Fruit fly (Drosophila melanogaster): ENCODE data around the gene Amt.

Gene Amt

DNA sequence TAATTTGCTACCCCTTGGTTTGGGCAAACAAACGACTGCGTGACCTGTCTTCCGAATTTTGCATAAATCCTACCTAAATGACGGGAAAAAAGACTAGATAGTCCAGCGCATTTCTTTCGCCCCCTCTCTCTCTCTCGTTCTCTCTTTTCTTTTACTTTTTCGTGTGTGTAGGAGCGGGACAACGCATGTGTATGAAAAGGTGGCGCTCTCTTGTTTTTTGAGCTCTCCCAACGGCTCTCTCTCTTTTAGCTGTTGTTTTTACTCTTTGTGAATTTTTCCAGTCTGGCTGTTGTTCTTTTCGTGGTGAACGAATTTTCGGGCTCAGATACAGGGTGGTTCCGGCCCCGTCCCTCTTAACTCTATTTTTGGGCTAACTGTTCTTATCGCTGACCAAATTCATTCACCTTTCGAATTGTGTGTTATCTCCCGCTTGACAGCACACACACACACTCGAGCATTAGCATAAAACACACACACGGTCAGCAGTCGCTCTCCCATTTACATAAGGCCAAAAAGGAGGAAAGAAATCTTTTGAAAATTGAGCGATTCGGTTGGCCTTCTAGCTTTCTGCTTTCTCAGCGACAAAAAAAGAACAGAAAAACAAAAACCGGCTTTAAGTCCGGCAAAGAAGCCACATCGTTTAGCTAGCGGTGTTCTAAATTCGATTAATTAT is 42.8 kb upstream of the Amt start (continued):
- TF ChIP-seq TFAM (GFP tag; optimal IDR thresholded peaks at IDR 0.05) (no peak), stc (GFP tag; IDR thresholded peaks at IDR 0.05) (no peak), pros (GFP tag; optimal IDR thresholded peaks at IDR 0.05) (peak; percentile 91), CG6854 (GFP tag; optimal IDR thresholded peaks at IDR 0.05) (no peak), CG31441 (GFP tag; IDR thresholded peaks at IDR 0.05) (no peak), B-H2 (GFP tag; optimal IDR thresholded peaks at IDR 0.05) (no peak), oc (tag; optimal IDR thresholded peaks at IDR 0.05) (no peak), HLH4C (GFP tag; IDR thresholded peaks at IDR 0.05; ENCODE audit: partially characterized antibody) (no peak), peb (GFP tag; IDR thresholded peaks at IDR 0.05) (no peak), Oli (tag; optimal IDR thresholded peaks at IDR 0.05) (no peak), CG14050 (GFP tag; IDR thresholded peaks at IDR 0.05) (no peak), Pdp1 (GFP tag; optimal IDR thresholded peaks at IDR 0.05) (peak in 1 of 2 experiments; percentile 54), crp (GFP tag; optimal IDR thresholded peaks at IDR 0.05) (no peak), ken (GFP tag; IDR thresholded peaks at IDR 0.05) (no peak), exex (tag; optimal IDR thresholded peaks at IDR 0.05) (peak; percentile 10), yki (optimal IDR thresholded peaks at IDR 0.05) (peak; percentile 71), CG12769 (tag; optimal IDR thresholded peaks at IDR 0.05) (peak; percentile 63), CG6254 (GFP tag; optimal IDR thresholded peaks at IDR 0.05) (peak; percentile 99), rib (GFP tag; IDR thresholded peaks at IDR 0.05) (no peak), HmgZ (tag; optimal IDR thresholded peaks at IDR 0.05) (peak; percentile 59), Sry-δ (GFP tag; optimal IDR thresholded peaks at IDR 0.05) (no peak), inv (GFP tag; IDR thresholded peaks at IDR 0.05; ENCODE audit: partially characterized antibody) (no peak), Lpt (GFP tag; optimal IDR thresholded peaks at IDR 0.05) (no peak), CkIIα-i1 (GFP tag; IDR thresholded peaks at IDR 0.05) (no peak), E2f1 (GFP tag; IDR thresholded peaks at IDR 0.05) (no peak), CG31365 (tag; optimal IDR thresholded peaks at IDR 0.05) (no peak), GATAe (GFP tag; conservative IDR thresholded peaks at IDR 0.05) (no peak), Blimp-1 (GFP tag; optimal IDR thresholded peaks at IDR 0.05) (no peak), shn (GFP tag; optimal IDR thresholded peaks at IDR 0.05) (no peak), dati (GFP tag; IDR thresholded peaks at IDR 0.05) (no peak), CG18262 (tag; optimal IDR thresholded peaks at IDR 0.05) (no peak), MESR4 (GFP tag; optimal IDR thresholded peaks at IDR 0.05) (no peak), CG13296 (GFP tag; optimal IDR thresholded peaks at IDR 0.05) (peak; percentile 28), CG8388 (GFP tag; optimal IDR thresholded peaks at IDR 0.05) (no peak), CG11456 (GFP tag; IDR thresholded peaks at IDR 0.05) (no peak), dm (GFP tag; optimal IDR thresholded peaks at IDR 0.05) (no peak), hkb (optimal IDR thresholded peaks at IDR 0.05) (no peak), hkb (GFP tag; IDR thresholded peaks at IDR 0.05) (no peak), CG9817 (tag; optimal IDR thresholded peaks at IDR 0.05) (no peak), CG12391 (tag; optimal IDR thresholded peaks at IDR 0.05) (no peak), Hsf (GFP tag; optimal IDR thresholded peaks at IDR 0.05) (no peak), CG17568 (GFP tag; optimal IDR thresholded peaks at IDR 0.05) (peak; percentile 27), CG4854 (GFP tag; optimal IDR thresholded peaks at IDR 0.05) (no peak), CG33557 (GFP tag; optimal IDR thresholded peaks at IDR 0.05) (no peak), sisA (GFP tag; IDR thresholded peaks at IDR 0.05) (no peak), CG1602 (GFP tag; optimal IDR thresholded peaks at IDR 0.05) (no peak), Meics (GFP tag; optimal IDR thresholded peaks at IDR 0.05) (no peak), Kr (GFP tag; optimal IDR thresholded peaks at IDR 0.05) (peak; percentile 20), fu2 (GFP tag; optimal IDR thresholded peaks at IDR 0.05) (no peak), gsb (GFP tag; IDR thresholded peaks at IDR 0.05) (no peak), Aef1 (GFP tag; IDR thresholded peaks at IDR 0.05) (no peak)

Data from whole organism, embryonic.